Fruit fly (Drosophila melanogaster): ENCODE measurements around the gene CheA84a.

Gene CheA84a

DNA sequence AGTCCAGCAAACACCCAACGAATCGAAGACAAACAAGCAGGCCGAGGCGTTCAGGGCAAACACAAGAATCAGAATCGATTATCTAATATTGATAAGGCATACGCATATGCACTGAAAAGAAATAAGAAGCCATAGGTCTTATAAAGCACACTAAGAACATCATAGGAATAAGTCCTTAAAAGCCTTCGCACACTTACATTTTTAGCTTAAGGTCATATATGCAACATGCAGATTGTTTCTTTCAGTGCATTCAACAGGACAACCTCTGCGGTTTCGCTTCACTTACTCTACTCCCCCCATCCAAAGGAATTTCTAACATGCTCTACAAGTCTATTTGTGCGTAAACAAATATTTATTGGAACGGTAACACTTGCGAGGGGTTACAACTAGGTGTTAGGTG is 8.0 kb upstream of the CheA84a start (continued):
- peak in 1 of 3 experiments; percentile 77 for TF ChIP-seq lola (GFP tag; optimal IDR thresholded peaks at IDR 0.05)
- TF ChIP-seq CG10147 (GFP tag; optimal IDR thresholded peaks at IDR 0.05) = no peak
- no peak for TF ChIP-seq br (optimal IDR thresholded peaks at IDR 0.05)
- TF ChIP-seq prd (optimal IDR thresholded peaks at IDR 0.05) = no peak
- peak; percentile 86 for TF ChIP-seq prd (GFP tag; IDR thresholded peaks at IDR 0.05)
- no peak for TF ChIP-seq bigmax (GFP tag; optimal IDR thresholded peaks at IDR 0.05)
- TF ChIP-seq Doc2 (GFP tag; IDR thresholded peaks at IDR 0.05) = no peak
- no peak for TF ChIP-seq Tbp (GFP tag; optimal IDR thresholded peaks at IDR 0.05)
- no peak for TF ChIP-seq CG10654 (GFP tag; optimal IDR thresholded peaks at IDR 0.05)
- no peak for TF ChIP-seq CG14050 (GFP tag; IDR thresholded peaks at IDR 0.05)
- TF ChIP-seq HLH54F (GFP tag; optimal IDR thresholded peaks at IDR 0.05) = peak; percentile 28
- no peak for TF ChIP-seq CG32772 (GFP tag; IDR thresholded peaks at IDR 0.05)
- peak; percentile 70 for TF ChIP-seq CG16863 (GFP tag; optimal IDR thresholded peaks at IDR 0.05)
- TF ChIP-seq CG12071 (GFP tag; optimal IDR thresholded peaks at IDR 0.05) = no peak
- TF ChIP-seq onecut (GFP tag; IDR thresholded peaks at IDR 0.05) = peak; percentile 45
- TF ChIP-seq slp2 (GFP tag; optimal IDR thresholded peaks at IDR 0.05) = peak; percentile 41
- no peak for TF ChIP-seq HLHmδ (GFP tag; optimal IDR thresholded peaks at IDR 0.05)
- TF ChIP-seq CG17385 (GFP tag; optimal IDR thresholded peaks at IDR 0.05) = peak; percentile 26
- TF ChIP-seq CG7372 (GFP tag; IDR thresholded peaks at IDR 0.05) = no peak
- TF ChIP-seq Myb (GFP tag; optimal IDR thresholded peaks at IDR 0.05) = peak; percentile 46
- TF ChIP-seq CG8281 (tag; optimal IDR thresholded peaks at IDR 0.05) = peak; percentile 34
- no peak for TF ChIP-seq Elba2 (GFP tag; optimal IDR thresholded peaks at IDR 0.05)
- no peak for TF ChIP-seq hbn (GFP tag; IDR thresholded peaks at IDR 0.05; ENCODE audit: partially characterized antibody)
- peak; percentile 8 for TF ChIP-seq scrt (GFP tag; optimal IDR thresholded peaks at IDR 0.05)
- TF ChIP-seq CG8359 (GFP tag; optimal IDR thresholded peaks at IDR 0.05; ENCODE audit: borderline replicate concordance) = peak; percentile 55
- no peak for TF ChIP-seq CkIIα-i1 (GFP tag; IDR thresholded peaks at IDR 0.05)
- TF ChIP-seq btn (GFP tag; optimal IDR thresholded peaks at IDR 0.05) = peak; percentile 57
- peak; percentile 57 for TF ChIP-seq fd96Cb (tag; optimal IDR thresholded peaks at IDR 0.05)
- no peak for TF ChIP-seq CG6765 (GFP tag; optimal IDR thresholded peaks at IDR 0.05)
- no peak for TF ChIP-seq CG43689 (GFP tag; IDR thresholded peaks at IDR 0.05)
- TF ChIP-seq CG3163 (GFP tag; optimal IDR thresholded peaks at IDR 0.05) = peak; percentile 35
- peak; percentile 56 for TF ChIP-seq Kr (GFP tag; optimal IDR thresholded peaks at IDR 0.05)
- peak; percentile 51 for TF ChIP-seq dmrt99B (tag; optimal IDR thresholded peaks at IDR 0.05)
- peak; percentile 16 to 22 for TF ChIP-seq Hr51 (GFP tag; optimal IDR thresholded peaks at IDR 0.05)
- peak; percentile 72 for TF ChIP-seq CG15696 (tag; optimal IDR thresholded peaks at IDR 0.05)
- no peak for TF ChIP-seq CG18011 (GFP tag; optimal IDR thresholded peaks at IDR 0.05)
- no peak for TF ChIP-seq mam (GFP tag; optimal IDR thresholded peaks at IDR 0.05)
- TF ChIP-seq fru (optimal IDR thresholded peaks at IDR 0.05) = no peak
- TF ChIP-seq bowl (GFP tag; IDR thresholded peaks at IDR 0.05) = no peak
- peak; percentile 39 for TF ChIP-seq CG1647 (GFP tag; optimal IDR thresholded peaks at IDR 0.05)
- peak; percentile 44 for TF ChIP-seq twi (tag; optimal IDR thresholded peaks at IDR 0.05)
- peak; percentile 88 for TF ChIP-seq ara (GFP tag; IDR thresholded peaks at IDR 0.05)
- TF ChIP-seq z (GFP tag; IDR thresholded peaks at IDR 0.05) = no peak; the same call in 2 of the 3 replicates
- TF ChIP-seq toy (GFP tag; IDR thresholded peaks at IDR 0.05) = no peak
- TF ChIP-seq CG16779 (GFP tag; IDR thresholded peaks at IDR 0.05) = no peak
- peak; percentile 10 for TF ChIP-seq Lhr (GFP tag; optimal IDR thresholded peaks at IDR 0.05)
- TF ChIP-seq B-H1 (GFP tag; IDR thresholded peaks at IDR 0.05) = no peak
- TF ChIP-seq corto (GFP tag; optimal IDR thresholded peaks at IDR 0.05) = no peak
- TF ChIP-seq chif (GFP tag; optimal IDR thresholded peaks at IDR 0.05) = peak; percentile 48 to 80
- TF ChIP-seq Dref (GFP tag; IDR thresholded peaks at IDR 0.05) = no peak
- no peak for TF ChIP-seq CTCF (GFP tag; optimal IDR thresholded peaks at IDR 0.05)
- peak; percentile 38 for TF ChIP-seq Hr3 (GFP tag; optimal IDR thresholded peaks at IDR 0.05)
- peak; percentile 87 for TF ChIP-seq zfh1 (GFP tag; IDR thresholded peaks at IDR 0.05)
